Worm (Caenorhabditis elegans) whole organism, L1 larva: ENCODE measurements around the gene F07B10.4.

Source experiments
- ceh-90 ChIP-seq: sonication (generic microtip); optimal IDR thresholded peaks from 2 replicates; lab custom pipeline; 2016; ENCODE audit warnings: missing genetic modification characterization, missing compliant biosample characterization
- lsy-2 ChIP-seq, 2 experiments: fragments of 150-350 bp; optimal IDR thresholded peaks; 2 replicates each; lab custom pipeline; 2014; ENCODE audit warnings: missing biosample characterization in 2 of 2, missing genetic modification characterization in 2 of 2
- nhr-237 ChIP-seq: fragments of 150-350 bp; optimal IDR thresholded peaks from 2 replicates; lab custom pipeline; 2014; ENCODE audit warnings: missing biosample characterization, missing genetic modification characterization
- nhr-84 ChIP-seq: sonication (generic microtip); optimal IDR thresholded peaks from 2 replicates; lab custom pipeline; 2017; ENCODE audit warnings: missing biosample characterization, missing genetic modification characterization
- skn-1 ChIP-seq: fragments of 150-350 bp; optimal IDR thresholded peaks from 2 replicates; lab custom pipeline; 2014; ENCODE audit warnings: missing biosample characterization, missing genetic modification characterization
- snpc-4 ChIP-seq: fragments of 150-350 bp; optimal IDR thresholded peaks from 2 replicates; lab custom pipeline; 2014; ENCODE audit warnings: missing biosample characterization, missing genetic modification characterization
- snu-23 ChIP-seq: sonication (generic microtip); optimal IDR thresholded peaks from 2 replicates; lab custom pipeline; 2016; ENCODE audit warnings: missing genetic modification characterization, missing compliant biosample characterization
- unc-86 ChIP-seq: sonication (generic microtip); optimal IDR thresholded peaks from 2 replicates; lab custom pipeline; 2016; ENCODE audit warnings: missing genetic modification characterization, missing compliant biosample characterization
- vab-15 ChIP-seq: sonication (generic microtip); optimal IDR thresholded peaks from 2 replicates; lab custom pipeline; 2017; ENCODE audit warnings: missing genotype, mild to moderate bottlenecking, missing genetic modification characterization, missing compliant biosample characterization
- xbp-1 ChIP-seq: sonication (generic microtip); optimal IDR thresholded peaks from 2 replicates; lab custom pipeline; 2016; ENCODE audit warnings: missing genetic modification characterization, missing compliant biosample characterization

ce11 chrV:11311013-11311472 lies 48.1 kb upstream of the F07B10.4 start, which contains the start of gene T03F7.7:
- TF ChIP-seq vab-15 (tag; lab: Kevin White, UChicago) = no peak
- TF ChIP-seq nhr-84 (tag; lab: Kevin White, UChicago) = no peak
- no peak for TF ChIP-seq unc-86 (tag; lab: Kevin White, UChicago)
- TF ChIP-seq snpc-4 = no peak
- TF ChIP-seq ceh-90 = no peak
- TF ChIP-seq nhr-237 = no peak
- no peak for TF ChIP-seq snu-23 (GFP tag; lab: Kevin White, UChicago)
- TF ChIP-seq xbp-1 (tag; lab: Kevin White, UChicago) = no peak
- TF ChIP-seq lsy-2 (tag; optimal IDR thresholded peaks at IDR 0.05; lab: Kevin White, UChicago) = no peak
- no peak for TF ChIP-seq skn-1 (tag; lab: Kevin White, UChicago)
